Fruit fly (Drosophila melanogaster) whole organism, wandering third instar larva: Measurements from ENCODE around the gene CG7135.

Experiments
- Abd-B ChIP-seq: fragments of >200 bp; optimal IDR thresholded peaks from 2 replicates; lab custom pipeline; 2017; ENCODE audit warnings: missing biosample characterization, missing genetic modification characterization
- CG32264 ChIP-seq: fragments of 200-800 bp; sonication (Bioruptor generic); optimal IDR thresholded peaks from 2 replicates; lab custom pipeline; 2016; ENCODE audit warnings: missing biosample characterization, missing genetic modification characterization
- Dif ChIP-seq: fragments of 200-275, 200-300 bp; sonication (Bioruptor generic); optimal IDR thresholded peaks from 2 replicates; lab custom pipeline; 2018; ENCODE audit warnings: missing biosample characterization, missing genetic modification characterization; ENCODE audit not compliant: partially characterized antibody
- GATAd ChIP-seq: sonication (Bioruptor generic); optimal IDR thresholded peaks from 2 replicates; lab custom pipeline; 2016; ENCODE audit warnings: missing biosample characterization, missing genetic modification characterization
- Hr83 ChIP-seq: fragments of 200-300 bp; sonication (Bioruptor generic); optimal IDR thresholded peaks from 2 replicates; lab custom pipeline; 2016; ENCODE audit warnings: missing biosample characterization, mild to moderate bottlenecking, missing genetic modification characterization, moderate library complexity; ENCODE audit not compliant: poor library complexity, severe bottlenecking
- Sp1 ChIP-seq: fragments of 200-800 bp; sonication (Bioruptor generic); optimal IDR thresholded peaks from 3 replicates; lab custom pipeline; 2019; ENCODE audit warnings: missing biosample characterization, mild to moderate bottlenecking, missing genetic modification characterization, moderate library complexity
- Vsx2 ChIP-seq: fragments of 200-300, 225-300 bp; sonication (Bioruptor generic); optimal IDR thresholded peaks from 2 replicates; lab custom pipeline; 2018; ENCODE audit warnings: missing biosample characterization, missing genetic modification characterization; ENCODE audit not compliant: partially characterized antibody
- pan ChIP-seq: fragments of >200 bp; optimal IDR thresholded peaks from 2 replicates; lab custom pipeline; 2017
- usp ChIP-seq: fragments of >200 bp; optimal IDR thresholded peaks from 2 replicates; lab custom pipeline; 2017; ENCODE audit warnings: missing biosample characterization, missing genetic modification characterization

DNA sequence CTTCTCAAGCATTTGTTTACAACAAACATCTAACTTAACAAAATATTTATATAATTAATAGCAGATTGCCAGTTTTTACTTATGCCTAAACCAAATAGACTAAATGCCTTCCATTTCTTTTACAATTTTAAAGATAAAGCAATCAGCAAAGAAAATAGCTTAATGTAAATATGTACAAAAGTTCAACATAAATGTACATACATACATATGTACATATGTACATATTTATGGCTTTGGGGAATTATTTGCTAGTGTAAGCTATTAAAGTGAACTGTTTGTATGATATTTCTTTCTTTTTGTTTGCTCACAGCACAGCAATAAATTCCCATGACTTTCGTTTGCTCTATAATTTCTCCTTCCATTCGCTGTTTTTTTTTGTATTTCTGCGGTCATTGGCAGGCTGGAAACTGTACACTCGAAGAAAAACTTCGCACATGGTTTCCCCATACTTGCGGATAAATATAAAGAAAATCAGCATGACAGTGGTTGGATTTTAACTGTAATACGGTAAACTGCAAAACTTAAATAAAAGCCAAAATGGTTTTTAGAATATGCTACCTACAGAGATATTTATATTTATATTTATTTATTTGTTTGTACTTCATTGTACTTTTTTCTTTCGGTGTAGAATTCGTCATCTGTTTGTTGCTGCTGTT, 37.6 kb downstream of the CG7135 start:
- no peak for TF ChIP-seq GATAd (GFP tag; lab: Kevin White, UChicago)
- TF ChIP-seq pan, result no peak
- TF ChIP-seq Hr83 (GFP tag; lab: Kevin White, UChicago), result no peak
- no peak for TF ChIP-seq Abd-B (GFP tag; lab: Kevin White, UChicago)
- TF ChIP-seq CG32264 (GFP tag; lab: Kevin White, UChicago), result no peak
- TF ChIP-seq usp (GFP tag; lab: Kevin White, UChicago), result no peak
- TF ChIP-seq Sp1, result no peak
- TF ChIP-seq Vsx2 (GFP tag; lab: Kevin White, UChicago), result no peak
- no peak for TF ChIP-seq Dif
